Fruit fly (Drosophila melanogaster) whole organism, embryonic: ENCODE measurements around the gene CG10132.

Source experiments
- Atf6 ChIP-seq: fragments of 200-800 bp; sonication (Bioruptor generic); IDR thresholded peaks from 2 replicates; pipeline ENCODE4 v1.3.6; 2022; ENCODE audit warnings: missing biosample characterization, missing genetic modification characterization
- Bgb ChIP-seq: fragments of 200-800 bp; sonication (Bioruptor generic); IDR thresholded peaks from 2 replicates; pipeline ENCODE4 v1.3.6; 2022; ENCODE audit warnings: missing biosample characterization, missing genetic modification characterization; ENCODE audit not compliant: partially characterized antibody
- C15 ChIP-seq: fragments of 200-800 bp; sonication (Bioruptor generic); IDR thresholded peaks from 3 replicates; pipeline ENCODE4 v1.3.6; 2022; ENCODE audit warnings: missing biosample characterization, missing genetic modification characterization
- CG10274 ChIP-seq: fragments of 200-800 bp; sonication (Bioruptor generic); optimal IDR thresholded peaks from 3 replicates; lab custom pipeline; 2017; ENCODE audit warnings: missing biosample characterization, mild to moderate bottlenecking, missing genetic modification characterization
- CG11504 ChIP-seq: fragments of 200-800 bp; sonication (Bioruptor generic); optimal IDR thresholded peaks from 3 replicates; lab custom pipeline; 2019; ENCODE audit warnings: missing biosample characterization, mild to moderate bottlenecking, missing genetic modification characterization, moderate library complexity
- CG12236 ChIP-seq: fragments of 200-800 bp; sonication (Bioruptor generic); optimal IDR thresholded peaks from 2 replicates; lab custom pipeline; 2016; ENCODE audit warnings: missing biosample characterization, missing genetic modification characterization
- CG13894 ChIP-seq: fragments of 200-800 bp; sonication (Bioruptor generic); optimal IDR thresholded peaks from 3 replicates; lab custom pipeline; 2018; ENCODE audit warnings: missing biosample characterization, mild to moderate bottlenecking, missing genetic modification characterization, moderate library complexity
- CG17568 ChIP-seq: fragments of 200-800 bp; sonication (Bioruptor generic); optimal IDR thresholded peaks from 2 replicates; lab custom pipeline; 2018; ENCODE audit warnings: missing biosample characterization, mild to moderate bottlenecking, missing genetic modification characterization, moderate library complexity
- CG2199 ChIP-seq: fragments of 200-800 bp; sonication (Bioruptor generic); IDR thresholded peaks from 3 replicates; pipeline ENCODE4 v1.3.6; 2022; ENCODE audit warnings: missing biosample characterization, missing genetic modification characterization
- CG2712 ChIP-seq: fragments of 200-800 bp; optimal IDR thresholded peaks from 3 replicates; lab custom pipeline; 2019; ENCODE audit warnings: missing biosample characterization, mild to moderate bottlenecking, missing genetic modification characterization, moderate library complexity
- CG31224 ChIP-seq: fragments of 200-800 bp; sonication (Bioruptor generic); IDR thresholded peaks from 2 replicates; pipeline ENCODE4 v1.3.6; 2022; ENCODE audit warnings: missing biosample characterization, missing genetic modification characterization
- CG34376 ChIP-seq: fragments of 200-800 bp; sonication (Bioruptor generic); optimal IDR thresholded peaks from 2 replicates; lab custom pipeline; 2018; ENCODE audit warnings: missing biosample characterization, mild to moderate bottlenecking, missing genetic modification characterization
- CG4328 ChIP-seq: fragments of 200-800 bp; sonication (Bioruptor generic); optimal IDR thresholded peaks from 3 replicates; lab custom pipeline; 2017; ENCODE audit warnings: missing biosample characterization, missing genetic modification reagents, missing genetic modification characterization
- CG4360 ChIP-seq: fragments of 200-800 bp; sonication (Bioruptor generic); IDR thresholded peaks from 2 replicates; pipeline ENCODE4 v1.3.6; 2022; ENCODE audit warnings: missing biosample characterization, missing genetic modification characterization
- CG8290 ChIP-seq, 3 experiments: fragments of 200-800 bp; sonication (Bioruptor generic); optimal IDR thresholded peaks; 2 replicates each; lab custom pipeline; 2016 to 2019; ENCODE audit warnings: missing biosample characterization in 3 of 3, missing genetic modification characterization in 3 of 3, mild to moderate bottlenecking in 2 of 3, moderate library complexity in 1 of 3
- CG9215 ChIP-seq: fragments of 200-800 bp; sonication (Bioruptor generic); IDR thresholded peaks from 2 replicates; pipeline ENCODE4 v1.3.6; 2022; ENCODE audit warnings: missing biosample characterization, missing genetic modification characterization
- Deaf1 ChIP-seq: fragments of 200-800 bp; optimal IDR thresholded peaks from 3 replicates; lab custom pipeline; 2019; ENCODE audit warnings: missing biosample characterization, mild to moderate bottlenecking, missing genetic modification characterization, moderate library complexity
- Dll ChIP-seq: fragments of 200-800 bp; sonication (Bioruptor generic); IDR thresholded peaks from 4 replicates; pipeline ENCODE4 v1.3.6; 2022; ENCODE audit warnings: missing biosample characterization, missing genetic modification characterization; ENCODE audit not compliant: partially characterized antibody
- Elba2 ChIP-seq: fragments of 200-800 bp; sonication (Bioruptor generic); optimal IDR thresholded peaks from 3 replicates; lab custom pipeline; 2016; ENCODE audit warnings: missing biosample characterization, missing genetic modification characterization
- H15 ChIP-seq: fragments of 200-800 bp; sonication (Bioruptor generic); IDR thresholded peaks from 3 replicates; pipeline ENCODE4 v1.3.6; 2022; ENCODE audit warnings: missing biosample characterization, missing genetic modification characterization
- HHEX ChIP-seq: fragments of 200-800 bp; sonication (Bioruptor generic); optimal IDR thresholded peaks from 3 replicates; lab custom pipeline; 2017; ENCODE audit warnings: missing biosample characterization, mild to moderate bottlenecking, missing genetic modification characterization, missing genetic modification reagents
- HLH54F ChIP-seq: fragments of 200-800 bp; sonication (Bioruptor generic); optimal IDR thresholded peaks from 3 replicates; lab custom pipeline; 2016; ENCODE audit warnings: missing biosample characterization, missing genetic modification characterization
- Hey ChIP-seq: fragments of 200-800 bp; sonication (Bioruptor generic); optimal IDR thresholded peaks from 3 replicates; lab custom pipeline; 2018; ENCODE audit warnings: missing biosample characterization, mild to moderate bottlenecking, missing genetic modification characterization
- Hr39 ChIP-seq: fragments of >200 bp; optimal IDR thresholded peaks from 2 replicates; lab custom pipeline; 2017
- NFAT ChIP-seq: fragments of 200-800 bp; sonication (Bioruptor generic); IDR thresholded peaks from 2 replicates; pipeline ENCODE4 v1.3.6; 2022; ENCODE audit warnings: missing biosample characterization, missing genetic modification characterization
- Oaz ChIP-seq: fragments of 200-800 bp; sonication (Bioruptor generic); IDR thresholded peaks from 2 replicates; pipeline ENCODE4 v1.3.6; 2022; ENCODE audit warnings: missing biosample characterization, missing genetic modification characterization
- Opbp ChIP-seq: fragments of 200-800 bp; sonication (Bioruptor generic); IDR thresholded peaks from 3 replicates; pipeline ENCODE4 v1.3.6; 2022; ENCODE audit warnings: missing biosample characterization, missing genetic modification characterization; ENCODE audit not compliant: partially characterized antibody
- Rx ChIP-seq: fragments of 200-800 bp; sonication (Bioruptor generic); IDR thresholded peaks from 2 replicates; pipeline ENCODE4 v1.3.6; 2022; ENCODE audit warnings: missing biosample characterization, missing genetic modification characterization
- Side ChIP-seq: fragments of 200-800 bp; sonication (Bioruptor generic); optimal IDR thresholded peaks from 2 replicates; lab custom pipeline; 2016; ENCODE audit warnings: missing biosample characterization, missing genetic modification characterization
- Taf1 ChIP-seq: fragments of 200-800 bp; sonication (Bioruptor generic); IDR thresholded peaks from 2 replicates; pipeline ENCODE4 v1.3.6; 2022; ENCODE audit warnings: missing biosample characterization, missing genetic modification characterization
- chinmo ChIP-seq: fragments of 200-800 bp; sonication (Bioruptor generic); IDR thresholded peaks from 4 replicates; pipeline ENCODE4 v1.3.6; 2022; ENCODE audit warnings: missing biosample characterization, missing genetic modification characterization; ENCODE audit not compliant: partially characterized antibody
- esg ChIP-seq: fragments of 200-800 bp; sonication (Bioruptor generic); conservative IDR thresholded peaks from 2 replicates; pipeline ENCODE4 v1.3.6; 2022; ENCODE audit warnings: missing biosample characterization, missing genetic modification characterization
- exex ChIP-seq: fragments of 200-800 bp; sonication (Bioruptor generic); optimal IDR thresholded peaks from 4 replicates; lab custom pipeline; 2018; ENCODE audit warnings: missing biosample characterization, mild to moderate bottlenecking, missing genetic modification characterization, moderate library complexity
- grn ChIP-seq: fragments of 200-800 bp; sonication (Bioruptor generic); optimal IDR thresholded peaks from 3 replicates; lab custom pipeline; 2017; ENCODE audit warnings: missing biosample characterization, missing genetic modification characterization
- gro ChIP-seq: fragments of 200-800 bp; sonication (Bioruptor generic); optimal IDR thresholded peaks from 2 replicates; lab custom pipeline; 2016; ENCODE audit warnings: missing biosample characterization, missing genetic modification characterization
- hth ChIP-seq: fragments of >200 bp; optimal IDR thresholded peaks from 2 replicates; lab custom pipeline; 2017; ENCODE audit warnings: inconsistent platforms
- kay ChIP-seq: fragments of 200-800 bp; sonication (Bioruptor generic); optimal IDR thresholded peaks from 2 replicates; lab custom pipeline; 2016; ENCODE audit warnings: missing biosample characterization, missing genetic modification characterization
- nom ChIP-seq: fragments of 200-800 bp; sonication (Bioruptor generic); optimal IDR thresholded peaks from 2 replicates; lab custom pipeline; 2017; ENCODE audit warnings: missing biosample characterization, missing genetic modification characterization, mild to moderate bottlenecking, moderate library complexity, missing genetic modification reagents
- otp ChIP-seq: fragments of 200-800 bp; sonication (Bioruptor generic); IDR thresholded peaks from 3 replicates; pipeline ENCODE4, ENCODE4 v1.3.6; 2022; ENCODE audit warnings: missing biosample characterization, missing genetic modification characterization
- pum ChIP-seq: fragments of 200-800 bp; sonication (Bioruptor generic); optimal IDR thresholded peaks from 2 replicates; lab custom pipeline; 2016; ENCODE audit warnings: missing biosample characterization, missing genetic modification characterization
- pzg ChIP-seq: fragments of 200-800 bp; sonication (Bioruptor generic); optimal IDR thresholded peaks from 3 replicates; lab custom pipeline; 2018; ENCODE audit warnings: missing biosample characterization, mild to moderate bottlenecking, missing genetic modification characterization, moderate library complexity
- stc ChIP-seq: fragments of 200-800 bp; sonication (Bioruptor generic); IDR thresholded peaks from 2 replicates; pipeline ENCODE4 v1.3.6; 2022; ENCODE audit warnings: missing biosample characterization, missing genetic modification characterization
- stwl ChIP-seq: fragments of 200-800 bp; sonication (Bioruptor generic); optimal IDR thresholded peaks from 3 replicates; lab custom pipeline; 2018; ENCODE audit warnings: missing biosample characterization, mild to moderate bottlenecking, missing genetic modification characterization, moderate library complexity
- sug ChIP-seq: fragments of 200-800 bp; optimal IDR thresholded peaks from 2 replicates; lab custom pipeline; 2019; ENCODE audit warnings: missing biosample characterization, mild to moderate bottlenecking, missing genetic modification characterization, moderate library complexity
- vvl ChIP-seq: fragments of 200-800 bp; sonication (Bioruptor generic); IDR thresholded peaks from 2 replicates; pipeline ENCODE4 v1.3.6; 2022; ENCODE audit warnings: missing biosample characterization, missing genetic modification characterization
- zen2 ChIP-seq: fragments of 200-800 bp; sonication (Bioruptor generic); IDR thresholded peaks from 3 replicates; pipeline ENCODE4 v1.3.6; 2022; ENCODE audit warnings: missing biosample characterization, missing genetic modification characterization; ENCODE audit not compliant: partially characterized antibody

The CG10132 gene

dm6 chr2L:19549412-19549811 is 30.8 kb downstream of the CG10132 start (continued):
- TF ChIP-seq Atf6 (GFP tag; lab: Robert Waterston, UW), result peak; percentile 42; the same call in 1 of the 2 replicates
- TF ChIP-seq chinmo (GFP tag; lab: Robert Waterston, UW), result peak; percentile 88; the same call in 2 of the 4 replicates
- peak; percentile 47 for TF ChIP-seq CG4360 (GFP tag; lab: Robert Waterston, UW)
- peak; percentile 55; the same call in 1 of the 3 replicates for TF ChIP-seq otp
- no peak for TF ChIP-seq CG9215
- no peak for TF ChIP-seq CG12236 (GFP tag; lab: Kevin White, UChicago)
- TF ChIP-seq CG2199 (GFP tag; lab: Robert Waterston, UW), result peak; percentile 61; the same call in 1 of the 3 replicates

DNA sequence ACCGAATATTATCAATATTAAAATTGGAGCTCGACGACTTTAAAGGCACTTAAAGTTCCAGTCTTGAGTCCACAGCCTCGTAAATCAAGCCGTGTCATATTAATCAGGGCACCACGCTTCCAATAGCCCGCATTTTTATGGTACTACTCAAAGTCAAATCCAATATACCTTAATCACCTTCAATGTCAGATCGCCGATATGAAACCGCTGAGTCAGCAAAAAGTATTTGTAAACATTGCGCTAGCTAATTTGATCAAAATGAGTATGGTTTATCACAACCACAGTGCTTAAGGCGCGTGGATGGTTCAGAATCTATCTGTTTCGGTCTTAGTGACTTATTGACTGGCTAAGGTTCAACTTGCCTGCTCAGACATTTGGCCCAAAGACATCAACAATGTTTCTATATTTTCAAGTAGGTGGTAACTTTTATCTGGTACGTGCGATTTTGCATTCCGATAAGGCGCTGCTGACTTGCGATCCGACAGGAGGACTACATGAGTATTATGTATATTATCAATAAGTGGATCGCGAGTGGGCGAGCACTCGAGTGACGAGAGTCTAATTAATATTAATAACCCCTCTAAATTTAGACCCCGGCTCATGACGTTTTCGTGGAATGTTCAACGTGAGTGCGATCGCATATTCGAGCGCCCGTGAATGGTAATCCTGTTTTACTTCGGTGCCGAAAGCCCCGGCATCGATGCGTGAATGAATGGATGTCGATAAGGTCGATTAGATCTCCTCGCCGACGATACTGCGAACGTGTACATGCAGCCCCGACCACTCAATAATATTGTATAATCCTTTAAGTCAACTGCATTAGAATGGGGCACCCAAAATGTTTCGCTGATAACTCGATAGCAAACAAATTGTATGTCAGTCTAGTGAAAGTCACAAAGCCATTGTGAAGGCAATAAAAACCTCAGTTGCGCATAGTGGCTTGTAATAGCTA is 44.7 kb downstream of the CG10132 start, which contains the start of gene CG13078:
Gene CG13078 (plus strand): TSS at position 902 of the 952 bp plus-strand sequence.
- TF ChIP-seq Rx (GFP tag; lab: Robert Waterston, UW), result no peak
- no peak for TF ChIP-seq HLH54F (GFP tag; lab: Kevin White, UChicago)
- peak; percentile 42 for TF ChIP-seq sug (tag; lab: Kevin White, UChicago)
- peak; percentile 85 for TF ChIP-seq grn
- peak; percentile 22 for TF ChIP-seq gro
- TF ChIP-seq H15 (GFP tag; lab: Robert Waterston, UW), result no peak
- peak; percentile 65 for TF ChIP-seq CG13894
- TF ChIP-seq HHEX (GFP tag; lab: Kevin White, UChicago), result no peak
- no peak for TF ChIP-seq Side
- no peak for TF ChIP-seq hth
- no peak for TF ChIP-seq Taf1 (GFP tag; lab: Robert Waterston, UW)
- TF ChIP-seq CG11504 (tag; lab: Kevin White, UChicago), result no peak
- TF ChIP-seq Oaz (GFP tag; lab: Robert Waterston, UW), result no peak
- no peak for TF ChIP-seq Hey
- TF ChIP-seq chinmo (GFP tag; lab: Robert Waterston, UW), result 0 out of 4 replicates have a peak, but pooled peaks have one; percentile 43
- TF ChIP-seq esg (GFP tag; lab: Robert Waterston, UW), result no peak
- TF ChIP-seq CG31224 (GFP tag; lab: Robert Waterston, UW), result no peak
- peak; percentile 92 for TF ChIP-seq CG34376 (GFP tag; lab: Kevin White, UChicago)
- peak; percentile 97 for TF ChIP-seq exex (tag; lab: Kevin White, UChicago)
- TF ChIP-seq, all 482 proteins: peak for 7

DNA sequence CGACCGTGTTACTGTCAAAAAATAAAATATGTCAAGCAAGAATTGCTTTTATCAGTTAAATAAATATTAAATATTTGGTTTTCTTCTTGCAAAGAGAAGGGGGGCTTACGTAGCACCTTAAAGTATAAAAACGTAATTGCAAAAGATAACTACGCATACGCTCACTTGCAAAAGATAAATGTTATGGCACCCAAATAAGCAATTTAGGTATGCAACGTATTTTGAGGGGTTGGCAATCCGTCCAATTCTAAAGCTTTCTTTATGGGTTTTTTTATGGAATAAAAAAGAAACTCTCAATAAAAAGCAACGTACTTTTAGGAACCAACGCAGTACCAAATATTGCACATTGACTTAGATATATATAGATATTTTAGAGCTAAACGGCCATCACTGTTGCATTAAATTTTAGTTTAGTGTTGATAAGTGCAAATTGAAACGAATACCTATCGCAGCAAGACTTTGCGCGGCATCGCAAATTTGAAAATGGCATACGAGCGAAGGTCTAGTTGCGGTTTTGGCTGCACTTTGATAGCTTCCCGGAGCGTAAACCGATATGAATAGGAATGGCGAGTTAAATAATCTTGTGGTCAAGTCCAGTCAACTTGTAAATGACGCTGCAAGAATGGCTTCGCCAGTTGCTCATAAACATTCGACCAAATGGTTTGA is 46.7 kb downstream of the CG10132 start, which contains the start of gene CG13077:
Gene CG13077 (plus strand): TSS at position 631 of the 666 bp plus-strand sequence.
- TF ChIP-seq stc (GFP tag; lab: Robert Waterston, UW) (no peak), CG4328 (GFP tag; lab: Kevin White, UChicago) (no peak), zen2 (GFP tag; lab: Robert Waterston, UW) (peak; percentile 87), Deaf1 (tag; lab: Kevin White, UChicago) (no peak), Elba2 (GFP tag; lab: Kevin White, UChicago) (no peak), CG10274 (GFP tag; lab: Kevin White, UChicago) (no peak), pum (GFP tag; lab: Kevin White, UChicago) (no peak), C15 (GFP tag; lab: Robert Waterston, UW) (no peak), Hr39 (lab: Kevin White, UChicago) (no peak), pzg (peak; percentile 9), Bgb (GFP tag; lab: Robert Waterston, UW) (peak; percentile 59), CG17568 (GFP tag; lab: Kevin White, UChicago) (peak; percentile 11), NFAT (GFP tag; lab: Robert Waterston, UW) (no peak), stwl (tag; lab: Kevin White, UChicago) (peak; percentile 99), vvl (GFP tag; lab: Robert Waterston, UW) (no peak), nom (GFP tag; lab: Kevin White, UChicago) (no peak), CG8290 (GFP tag; optimal IDR thresholded peaks at IDR 0.05; lab: Kevin White, UChicago) (peak; percentile 37), CG8290 (tag; optimal IDR thresholded peaks at IDR 0.05; lab: Kevin White, UChicago) (peak in 1 of 2 experiments; percentile 6), Opbp (GFP tag; lab: Robert Waterston, UW) (no peak), kay (GFP tag; lab: Kevin White, UChicago) (no peak), CG2712 (tag; lab: Kevin White, UChicago) (no peak), Dll (GFP tag; lab: Robert Waterston, UW) (peak; percentile 68)
